Fruit fly (Drosophila melanogaster): ENCODE data around the gene CG12817.

Gene CG12817

dm6 chr3R:10268865-10269442, 44.4 kb upstream of the CG12817 start (continued):
- TF ChIP-seq OdsH (GFP tag; optimal IDR thresholded peaks at IDR 0.05) (peak; percentile 82), CG16779 (tag; optimal IDR thresholded peaks at IDR 0.05) (no peak), CG31627 (GFP tag; optimal IDR thresholded peaks at IDR 0.05) (peak; percentile 93), CG11902 (GFP tag; optimal IDR thresholded peaks at IDR 0.05) (peak; percentile 74), esn (GFP tag; optimal IDR thresholded peaks at IDR 0.05) (peak; percentile 89), Lpt (GFP tag; optimal IDR thresholded peaks at IDR 0.05) (peak; percentile 56), Met (GFP tag; optimal IDR thresholded peaks at IDR 0.05) (peak; percentile 89), CG15336 (GFP tag; IDR thresholded peaks at IDR 0.05) (peak; percentile 77), Blimp-1 (GFP tag; optimal IDR thresholded peaks at IDR 0.05) (peak; percentile 68), Hr4 (GFP tag; optimal IDR thresholded peaks at IDR 0.05) (peak; percentile 82), CG3032 (tag; optimal IDR thresholded peaks at IDR 0.05) (peak; percentile 57), acj6 (GFP tag; optimal IDR thresholded peaks at IDR 0.05) (peak; percentile 76), pdm3 (GFP tag; optimal IDR thresholded peaks at IDR 0.05) (peak; percentile 72), net (GFP tag; optimal IDR thresholded peaks at IDR 0.05) (peak; percentile 53), Eip93F (GFP tag; optimal IDR thresholded peaks at IDR 0.05) (peak; percentile 64), CG11294 (GFP tag; IDR thresholded peaks at IDR 0.05) (peak; percentile 79), svp (GFP tag) (peak; percentile 92), CG9139 (GFP tag; optimal IDR thresholded peaks at IDR 0.05) (no peak), CG4318 (GFP tag; optimal IDR thresholded peaks at IDR 0.05) (peak; percentile 62), CG8319 (GFP tag; optimal IDR thresholded peaks at IDR 0.05) (peak; percentile 58)

dm6 chr3R:10268101-10268864, 43.8 kb upstream of the CG12817 start:
- TF ChIP-seq CG3032 (tag; optimal IDR thresholded peaks at IDR 0.05), result peak; percentile 56
- TF ChIP-seq Hr38 (GFP tag; optimal IDR thresholded peaks at IDR 0.05), result peak; percentile 1
- peak; percentile 86 for TF ChIP-seq eg (GFP tag; IDR thresholded peaks at IDR 0.05)
- peak; percentile 81 for TF ChIP-seq CG34406 (GFP tag; optimal IDR thresholded peaks at IDR 0.05)
- peak; percentile 87 for TF ChIP-seq CG4318 (GFP tag; optimal IDR thresholded peaks at IDR 0.05)
- peak; percentile 73 for TF ChIP-seq dac (GFP tag; optimal IDR thresholded peaks at IDR 0.05)
- TF ChIP-seq Lpt (GFP tag; optimal IDR thresholded peaks at IDR 0.05), result peak; percentile 80
- TF ChIP-seq OdsH (GFP tag; optimal IDR thresholded peaks at IDR 0.05), result peak; percentile 87
- TF ChIP-seq Hr4 (GFP tag; optimal IDR thresholded peaks at IDR 0.05), result peak; percentile 95
- peak; percentile 94 for TF ChIP-seq cyc (GFP tag; optimal IDR thresholded peaks at IDR 0.05)
- peak; percentile 95 for TF ChIP-seq topi (GFP tag; optimal IDR thresholded peaks at IDR 0.05)
- TF ChIP-seq Blimp-1 (GFP tag; optimal IDR thresholded peaks at IDR 0.05), result peak; percentile 80
- peak; percentile 8 for TF ChIP-seq fd85E (GFP tag; optimal IDR thresholded peaks at IDR 0.05)
- peak; percentile 95 for TF ChIP-seq CG31627 (GFP tag; optimal IDR thresholded peaks at IDR 0.05)
- no peak for TF ChIP-seq CG6163 (GFP tag; IDR thresholded peaks at IDR 0.05)
- TF ChIP-seq Sox102F (GFP tag; optimal IDR thresholded peaks at IDR 0.05), result peak; percentile 89
- peak; percentile 26 for TF ChIP-seq dsx (GFP tag; optimal IDR thresholded peaks at IDR 0.05; ENCODE audit: poor library complexity, severe bottlenecking)
- TF ChIP-seq salr (GFP tag; optimal IDR thresholded peaks at IDR 0.05), result peak in 1 of 2 experiments; percentile 82
- peak; percentile 93 for TF ChIP-seq Met (GFP tag; optimal IDR thresholded peaks at IDR 0.05)
- TF ChIP-seq CG32006 (GFP tag; optimal IDR thresholded peaks at IDR 0.05), result peak; percentile 93
- no peak for TF ChIP-seq CG1621 (tag; optimal IDR thresholded peaks at IDR 0.05)
- peak; percentile 78 for TF ChIP-seq achi (GFP tag; optimal IDR thresholded peaks at IDR 0.05)
- no peak for TF ChIP-seq CG9139 (GFP tag; optimal IDR thresholded peaks at IDR 0.05)
- peak; percentile 73 for TF ChIP-seq fkh (GFP tag; optimal IDR thresholded peaks at IDR 0.05)
- TF ChIP-seq fd59A (GFP tag; optimal IDR thresholded peaks at IDR 0.05), result no peak
- TF ChIP-seq Gug (GFP tag; IDR thresholded peaks at IDR 0.05), result peak; percentile 73
- TF ChIP-seq CG6276 (GFP tag; optimal IDR thresholded peaks at IDR 0.05), result peak; percentile 83
- TF ChIP-seq vri (GFP tag; optimal IDR thresholded peaks at IDR 0.05), result peak; percentile 76
- peak; percentile 91 for TF ChIP-seq Smox (GFP tag; optimal IDR thresholded peaks at IDR 0.05)
- peak; percentile 79 for TF ChIP-seq Sox15 (GFP tag; optimal IDR thresholded peaks at IDR 0.05)
- peak; percentile 78 for TF ChIP-seq CG10631 (GFP tag; optimal IDR thresholded peaks at IDR 0.05)
- TF ChIP-seq CG16779 (tag; optimal IDR thresholded peaks at IDR 0.05), result peak; percentile 71
- TF ChIP-seq net (GFP tag; optimal IDR thresholded peaks at IDR 0.05), result peak; percentile 85
- TF ChIP-seq CG10669 (GFP tag; optimal IDR thresholded peaks at IDR 0.05), result peak; percentile 54
- peak; percentile 75 for TF ChIP-seq CG8632 (GFP tag; optimal IDR thresholded peaks at IDR 0.05)
- TF ChIP-seq lz (GFP tag; optimal IDR thresholded peaks at IDR 0.05), result peak; percentile 94
- peak; percentile 78 for TF ChIP-seq CG11762 (GFP tag; optimal IDR thresholded peaks at IDR 0.05; ENCODE audit: insufficient read depth)
